Worm (Caenorhabditis elegans) whole organism, L3 larva: ENCODE results near the gene str-3.

Source experiments
- ZK546.5 ChIP-seq: sonication (generic microtip); optimal IDR thresholded peaks from 2 replicates; lab custom pipeline; 2017; ENCODE audit warnings: missing biosample characterization, missing genetic modification characterization
- aly-2 ChIP-seq: fragments of 150-350 bp; optimal IDR thresholded peaks from 2 replicates; lab custom pipeline; 2014; ENCODE audit warnings: missing biosample characterization, missing genetic modification characterization
- ama-1 ChIP-seq: fragments of 150-350 bp; optimal IDR thresholded peaks from 2 replicates; lab custom pipeline; 2018
- ceh-16 ChIP-seq: sonication (generic microtip); optimal IDR thresholded peaks from 2 replicates; lab custom pipeline; 2017; ENCODE audit warnings: missing biosample characterization, missing genetic modification characterization
- ceh-28 ChIP-seq: fragments of 150-350 bp; optimal IDR thresholded peaks from 2 replicates; lab custom pipeline; 2014; ENCODE audit warnings: missing biosample characterization, missing genetic modification reagents, missing genetic modification characterization
- ceh-82 ChIP-seq: fragments of 150-350 bp; optimal IDR thresholded peaks from 2 replicates; lab custom pipeline; 2014; ENCODE audit warnings: missing biosample characterization, missing genetic modification characterization
- ceh-9 ChIP-seq: sonication (generic microtip); optimal IDR thresholded peaks from 2 replicates; lab custom pipeline; 2018; ENCODE audit warnings: missing biosample characterization, missing genetic modification characterization
- daf-12 ChIP-seq: fragments of 150-350 bp; optimal IDR thresholded peaks from 2 replicates; lab custom pipeline; 2014; ENCODE audit warnings: missing biosample characterization, missing genetic modification reagents, missing genetic modification characterization
- egl-27 ChIP-seq: sonication (generic microtip); optimal IDR thresholded peaks from 4 replicates; lab custom pipeline; 2017; ENCODE audit warnings: missing biosample characterization, missing genetic modification reagents, missing genetic modification characterization
- egl-5 ChIP-seq: fragments of 150-350 bp; optimal IDR thresholded peaks from 2 replicates; lab custom pipeline; 2017; ENCODE audit warnings: missing biosample characterization, missing genetic modification reagents, missing genetic modification characterization, inconsistent platforms
- elt-1 ChIP-seq: fragments of 150-350 bp; optimal IDR thresholded peaks from 2 replicates; lab custom pipeline; 2014; ENCODE audit warnings: missing biosample characterization, missing genetic modification characterization
- elt-2 ChIP-seq: sonication (generic microtip); optimal IDR thresholded peaks from 2 replicates; lab custom pipeline; 2016; ENCODE audit warnings: missing genetic modification reagents, mild to moderate bottlenecking, missing genetic modification characterization, missing compliant biosample characterization
- elt-3 ChIP-seq, 3 experiments: fragments of 150-350 bp in 1 of 3; sonication (generic microtip) in 2 of 3; optimal IDR thresholded peaks; 2 replicates in 2 of 3; 4 replicates in 1 of 3; lab custom pipeline; 2014 to 2017; ENCODE audit warnings: missing biosample characterization in 3 of 3, missing genetic modification characterization in 3 of 3
- eor-1 ChIP-seq, 2 experiments: fragments of 150-350 bp; optimal IDR thresholded peaks; 2 replicates each; lab custom pipeline; 2014 to 2018; ENCODE audit warnings: missing biosample characterization in 2 of 2, missing genetic modification characterization in 2 of 2
- fkh-10 ChIP-seq: sonication (generic microtip); optimal IDR thresholded peaks from 2 replicates; lab custom pipeline; 2017; ENCODE audit warnings: missing biosample characterization, missing genetic modification reagents, missing genetic modification characterization
- fkh-2 ChIP-seq: fragments of 150-350 bp; optimal IDR thresholded peaks from 2 replicates; lab custom pipeline; 2014; ENCODE audit warnings: missing biosample characterization, missing genetic modification reagents, missing genetic modification characterization
- hmg-11 ChIP-seq: sonication (generic microtip); optimal IDR thresholded peaks from 2 replicates; lab custom pipeline; 2016; ENCODE audit warnings: missing genetic modification characterization, missing compliant biosample characterization
- jun-1 ChIP-seq: fragments of 150-350 bp; optimal IDR thresholded peaks from 2 replicates; lab custom pipeline; 2014; ENCODE audit warnings: missing biosample characterization, missing genetic modification reagents, missing genetic modification characterization
- lin-15B ChIP-seq: fragments of 150-350 bp; optimal IDR thresholded peaks from 2 replicates; lab custom pipeline; 2014; ENCODE audit warnings: missing biosample characterization, missing genetic modification characterization
- mml-1 ChIP-seq: fragments of 150-350 bp; sonication (generic microtip); optimal IDR thresholded peaks from 3 replicates; lab custom pipeline; 2014; ENCODE audit warnings: missing biosample characterization, missing genetic modification characterization
- nfya-1 ChIP-seq: sonication (generic microtip); optimal IDR thresholded peaks from 2 replicates; lab custom pipeline; 2017; ENCODE audit warnings: missing genetic modification characterization, mild to moderate bottlenecking, missing compliant biosample characterization, antibody characterized with exemption, moderate library complexity; ENCODE audit not compliant: insufficient read depth
- nhr-11 ChIP-seq: fragments of 150-350 bp; optimal IDR thresholded peaks from 2 replicates; lab custom pipeline; 2014; ENCODE audit warnings: missing biosample characterization, missing genetic modification characterization
- nhr-12 ChIP-seq: fragments of 150-350 bp; optimal IDR thresholded peaks from 2 replicates; lab custom pipeline; 2014; ENCODE audit warnings: missing biosample characterization, missing genetic modification characterization
- nhr-23 ChIP-seq: fragments of 150-350 bp; optimal IDR thresholded peaks from 2 replicates; lab custom pipeline; 2014; ENCODE audit warnings: missing biosample characterization, missing genetic modification reagents, missing genetic modification characterization
- nhr-28 ChIP-seq: fragments of 150-350 bp; optimal IDR thresholded peaks from 2 replicates; lab custom pipeline; 2014; ENCODE audit warnings: missing biosample characterization, missing genetic modification characterization
- nhr-67 ChIP-seq: fragments of 150-350 bp; optimal IDR thresholded peaks from 2 replicates; lab custom pipeline; 2014; ENCODE audit warnings: missing biosample characterization, missing genetic modification characterization
- nhr-76 ChIP-seq: fragments of 150-350 bp; sonication (generic microtip); optimal IDR thresholded peaks from 5 replicates; lab custom pipeline; 2014; ENCODE audit warnings: missing biosample characterization, missing genetic modification characterization
- pha-4 ChIP-seq: fragments of 150-350 bp; optimal IDR thresholded peaks from 2 replicates; lab custom pipeline; 2014; ENCODE audit warnings: missing biosample characterization, missing genetic modification reagents, missing genetic modification characterization
- sea-2 ChIP-seq: fragments of 150-350 bp; sonication (generic microtip); optimal IDR thresholded peaks from 4 replicates; lab custom pipeline; 2014; ENCODE audit warnings: missing biosample characterization, missing genetic modification reagents, missing genetic modification characterization
- skn-1 ChIP-seq: fragments of 150-350 bp; optimal IDR thresholded peaks from 2 replicates; lab custom pipeline; 2014; ENCODE audit warnings: missing biosample characterization, missing genetic modification characterization
- snpc-4 ChIP-seq: fragments of 150-350 bp; optimal IDR thresholded peaks from 2 replicates; lab custom pipeline; 2014; ENCODE audit warnings: missing biosample characterization, missing genetic modification characterization
- unc-39 ChIP-seq: sonication (generic microtip); optimal IDR thresholded peaks from 4 replicates; lab custom pipeline; 2017; ENCODE audit warnings: missing biosample characterization, missing genetic modification characterization
- ztf-11 ChIP-seq: fragments of 150-350 bp; optimal IDR thresholded peaks from 2 replicates; lab custom pipeline; 2014; ENCODE audit warnings: missing biosample characterization, missing genetic modification characterization
- ztf-4 ChIP-seq: fragments of 150-350 bp; optimal IDR thresholded peaks from 2 replicates; lab custom pipeline; 2014; ENCODE audit warnings: missing biosample characterization, missing genetic modification characterization

Gene str-3

ce11 chrIV:11062984-11063613, 37.1 kb downstream of the str-3 start:
- TF ChIP-seq nfya-1 (tag; lab: Kevin White, UChicago) (peak; percentile 32), skn-1 (tag; lab: Kevin White, UChicago) (no peak), fkh-10 (GFP tag; lab: Kevin White, UChicago) (no peak), daf-12 (tag; lab: Kevin White, UChicago) (peak; percentile 28), nhr-23 (tag; lab: Kevin White, UChicago) (no peak), mml-1 (tag; lab: Kevin White, UChicago) (no peak), fkh-2 (tag; lab: Kevin White, UChicago) (no peak), nhr-67 (no peak), ceh-16 (no peak), elt-3 (tag; optimal IDR thresholded peaks at IDR 0.05; lab: Kevin White, UChicago) (no peak), jun-1 (tag; lab: Kevin White, UChicago) (no peak), ceh-82 (tag; lab: Kevin White, UChicago) (peak; percentile 4), aly-2 (no peak), sea-2 (no peak), ceh-28 (tag; lab: Kevin White, UChicago) (peak; percentile 41)

ce11 chrIV:11053652-11054317, 46.4 kb downstream of the str-3 start, which contains the start of the genes F36H1.12 and lin-3:
TSS of gene F36H1.12 (minus strand) at chrIV:11053702.
TSS of gene lin-3 (plus strand) at chrIV:11054308.
- TF ChIP-seq fkh-2 (tag; lab: Kevin White, UChicago) (no peak), unc-39 (tag; lab: Kevin White, UChicago) (no peak), hmg-11 (no peak), pha-4 (tag; lab: Kevin White, UChicago) (no peak), nhr-76 (tag; lab: Kevin White, UChicago) (no peak), snpc-4 (tag; lab: Kevin White, UChicago) (no peak), nfya-1 (tag; lab: Kevin White, UChicago) (no peak), ZK546.5 (tag; lab: Kevin White, UChicago) (no peak), aly-2 (no peak), mml-1 (tag; lab: Kevin White, UChicago) (no peak), ztf-4 (tag; lab: Kevin White, UChicago) (no peak)

ce11 chrIV:11051963-11052362, 48.2 kb downstream of the str-3 start:
- no peak for TF ChIP-seq eor-1 (tag; optimal IDR thresholded peaks at IDR 0.05; lab: Kevin White, UChicago)
- TF ChIP-seq ztf-11, result no peak
- TF ChIP-seq lin-15B, result no peak
- TF ChIP-seq mml-1 (tag; lab: Kevin White, UChicago), result no peak
- no peak for TF ChIP-seq ZK546.5 (tag; lab: Kevin White, UChicago)
- TF ChIP-seq nhr-11, result no peak
- TF ChIP-seq egl-5 (tag; lab: Kevin White, UChicago), result no peak
- no peak for TF ChIP-seq daf-12 (tag; lab: Kevin White, UChicago)
- TF ChIP-seq, all 47 proteins: peak for 0

- TF ChIP-seq egl-5 (tag; lab: Kevin White, UChicago) (no peak), ceh-9 (tag; lab: Kevin White, UChicago) (no peak), ama-1 (lab: Kevin White, UChicago) (no peak), nhr-76 (tag; lab: Kevin White, UChicago) (no peak), nhr-28 (tag; lab: Kevin White, UChicago) (no peak), elt-2 (tag; lab: Kevin White, UChicago) (no peak), fkh-10 (GFP tag; lab: Kevin White, UChicago) (no peak), hmg-11 (no peak), nhr-12 (tag; lab: Kevin White, UChicago) (no peak), nhr-11 (no peak), unc-39 (tag; lab: Kevin White, UChicago) (no peak)
Measured at ce11 chrIV:11049806-11050205, 50.4 kb downstream of the str-3 start, which contains the start of gene F36H1.3. TSS of gene F36H1.3 (plus strand) at chrIV:11050128.

- no peak for TF ChIP-seq skn-1 (tag; lab: Kevin White, UChicago)
- no peak for TF ChIP-seq elt-1 (tag; lab: Kevin White, UChicago)
- TF ChIP-seq nfya-1 (tag; lab: Kevin White, UChicago), result no peak
- no peak for TF ChIP-seq egl-27 (tag; lab: Kevin White, UChicago)
- no peak for TF ChIP-seq mml-1 (tag; lab: Kevin White, UChicago)
- TF ChIP-seq ztf-11, result no peak
- no peak for TF ChIP-seq ama-1 (lab: Kevin White, UChicago)
Measured at ce11 chrIV:11048871-11049270, 51.3 kb downstream of the str-3 start, which contains the start of gene F36H1.11. TSS of gene F36H1.11 (plus strand) at chrIV:11049171.
